Worm (Caenorhabditis elegans) whole organism, L3 larva: ENCODE measurements around the gene mig-39.
A peak's percentile ranks its signal among the peaks of the same experiment; 100 is the strongest.

Experiments
- R02D3.7 ChIP-seq: fragments of 150-350 bp; optimal IDR thresholded peaks from 2 replicates; lab custom pipeline; 2014; ENCODE audit warnings: missing biosample characterization, missing genetic modification characterization
- ZK546.5 ChIP-seq: sonication (generic microtip); optimal IDR thresholded peaks from 2 replicates; lab custom pipeline; 2017; ENCODE audit warnings: missing biosample characterization, missing genetic modification characterization
- aly-2 ChIP-seq: fragments of 150-350 bp; optimal IDR thresholded peaks from 2 replicates; lab custom pipeline; 2014; ENCODE audit warnings: missing biosample characterization, missing genetic modification characterization
- ceh-28 ChIP-seq: fragments of 150-350 bp; optimal IDR thresholded peaks from 2 replicates; lab custom pipeline; 2014; ENCODE audit warnings: missing biosample characterization, missing genetic modification reagents, missing genetic modification characterization
- ceh-9 ChIP-seq: sonication (generic microtip); optimal IDR thresholded peaks from 2 replicates; lab custom pipeline; 2018; ENCODE audit warnings: missing biosample characterization, missing genetic modification characterization
- daf-12 ChIP-seq: fragments of 150-350 bp; optimal IDR thresholded peaks from 2 replicates; lab custom pipeline; 2014; ENCODE audit warnings: missing biosample characterization, missing genetic modification reagents, missing genetic modification characterization
- egl-27 ChIP-seq: sonication (generic microtip); optimal IDR thresholded peaks from 4 replicates; lab custom pipeline; 2017; ENCODE audit warnings: missing biosample characterization, missing genetic modification reagents, missing genetic modification characterization
- egl-5 ChIP-seq: fragments of 150-350 bp; optimal IDR thresholded peaks from 2 replicates; lab custom pipeline; 2017; ENCODE audit warnings: missing biosample characterization, missing genetic modification reagents, missing genetic modification characterization, inconsistent platforms
- elt-3 ChIP-seq, 3 experiments: fragments of 150-350 bp in 1 of 3; sonication (generic microtip) in 2 of 3; optimal IDR thresholded peaks; 2 replicates in 2 of 3; 4 replicates in 1 of 3; lab custom pipeline; 2014 to 2017; ENCODE audit warnings: missing biosample characterization in 3 of 3, missing genetic modification characterization in 3 of 3
- eor-1 ChIP-seq, 2 experiments: fragments of 150-350 bp; optimal IDR thresholded peaks; 2 replicates each; lab custom pipeline; 2014 to 2018; ENCODE audit warnings: missing biosample characterization in 2 of 2, missing genetic modification characterization in 2 of 2
- fkh-10 ChIP-seq: sonication (generic microtip); optimal IDR thresholded peaks from 2 replicates; lab custom pipeline; 2017; ENCODE audit warnings: missing biosample characterization, missing genetic modification reagents, missing genetic modification characterization
- fos-1 ChIP-seq: fragments of 150-350 bp; optimal IDR thresholded peaks from 2 replicates; lab custom pipeline; 2014; ENCODE audit warnings: missing biosample characterization, missing genetic modification characterization
- hmg-11 ChIP-seq: sonication (generic microtip); optimal IDR thresholded peaks from 2 replicates; lab custom pipeline; 2016; ENCODE audit warnings: missing genetic modification characterization, missing compliant biosample characterization
- jun-1 ChIP-seq: fragments of 150-350 bp; optimal IDR thresholded peaks from 2 replicates; lab custom pipeline; 2014; ENCODE audit warnings: missing biosample characterization, missing genetic modification reagents, missing genetic modification characterization
- lin-15B ChIP-seq: fragments of 150-350 bp; optimal IDR thresholded peaks from 2 replicates; lab custom pipeline; 2014; ENCODE audit warnings: missing biosample characterization, missing genetic modification characterization
- lin-39 ChIP-seq: fragments of 150-350 bp; optimal IDR thresholded peaks from 2 replicates; lab custom pipeline; 2018; ENCODE audit warnings: missing biosample characterization, missing genetic modification reagents, missing genetic modification characterization
- lsy-12 ChIP-seq: sonication (generic microtip); optimal IDR thresholded peaks from 2 replicates; lab custom pipeline; 2016; ENCODE audit warnings: mild to moderate bottlenecking, missing genetic modification characterization, missing compliant biosample characterization
- mdl-1 ChIP-seq: fragments of 150-350 bp; optimal IDR thresholded peaks from 2 replicates; lab custom pipeline; 2014; ENCODE audit warnings: missing biosample characterization, missing genetic modification characterization
- mml-1 ChIP-seq: fragments of 150-350 bp; sonication (generic microtip); optimal IDR thresholded peaks from 3 replicates; lab custom pipeline; 2014; ENCODE audit warnings: missing biosample characterization, missing genetic modification characterization
- nfya-1 ChIP-seq: sonication (generic microtip); optimal IDR thresholded peaks from 2 replicates; lab custom pipeline; 2017; ENCODE audit warnings: missing genetic modification characterization, mild to moderate bottlenecking, missing compliant biosample characterization, antibody characterized with exemption, moderate library complexity; ENCODE audit not compliant: insufficient read depth
- nhr-12 ChIP-seq: fragments of 150-350 bp; optimal IDR thresholded peaks from 2 replicates; lab custom pipeline; 2014; ENCODE audit warnings: missing biosample characterization, missing genetic modification characterization
- nhr-237 ChIP-seq: fragments of 150-350 bp; optimal IDR thresholded peaks from 2 replicates; lab custom pipeline; 2014; ENCODE audit warnings: missing biosample characterization, missing genetic modification characterization
- nhr-25 ChIP-seq: sonication (generic microtip); optimal IDR thresholded peaks from 2 replicates; lab custom pipeline; 2017; ENCODE audit warnings: missing biosample characterization, missing genetic modification characterization
- nhr-28 ChIP-seq: fragments of 150-350 bp; optimal IDR thresholded peaks from 2 replicates; lab custom pipeline; 2014; ENCODE audit warnings: missing biosample characterization, missing genetic modification characterization
- nhr-43 ChIP-seq: sonication (generic microtip); optimal IDR thresholded peaks from 2 replicates; lab custom pipeline; 2016; ENCODE audit warnings: mild to moderate bottlenecking, missing genetic modification characterization, missing compliant biosample characterization; ENCODE audit not compliant: poor library complexity, severe bottlenecking
- nhr-67 ChIP-seq: fragments of 150-350 bp; optimal IDR thresholded peaks from 2 replicates; lab custom pipeline; 2014; ENCODE audit warnings: missing biosample characterization, missing genetic modification characterization
- nhr-77 ChIP-seq: fragments of 150-350 bp; optimal IDR thresholded peaks from 2 replicates; lab custom pipeline; 2014; ENCODE audit warnings: missing biosample characterization, missing genetic modification characterization
- pha-4 ChIP-seq: fragments of 150-350 bp; optimal IDR thresholded peaks from 2 replicates; lab custom pipeline; 2014; ENCODE audit warnings: missing biosample characterization, missing genetic modification reagents, missing genetic modification characterization
- sea-2 ChIP-seq: fragments of 150-350 bp; sonication (generic microtip); optimal IDR thresholded peaks from 4 replicates; lab custom pipeline; 2014; ENCODE audit warnings: missing biosample characterization, missing genetic modification reagents, missing genetic modification characterization
- skn-1 ChIP-seq: fragments of 150-350 bp; optimal IDR thresholded peaks from 2 replicates; lab custom pipeline; 2014; ENCODE audit warnings: missing biosample characterization, missing genetic modification characterization
- snpc-4 ChIP-seq: fragments of 150-350 bp; optimal IDR thresholded peaks from 2 replicates; lab custom pipeline; 2014; ENCODE audit warnings: missing biosample characterization, missing genetic modification characterization
- unc-39 ChIP-seq: sonication (generic microtip); optimal IDR thresholded peaks from 4 replicates; lab custom pipeline; 2017; ENCODE audit warnings: missing biosample characterization, missing genetic modification characterization
- zag-1 ChIP-seq: fragments of 150-350 bp; optimal IDR thresholded peaks from 2 replicates; lab custom pipeline; 2014; ENCODE audit warnings: missing biosample characterization, missing genetic modification characterization

The mig-39 gene

ce11 chrIII:8509644-8510393 is 43.0 kb downstream of the mig-39 start:
- TF ChIP-seq nfya-1 (tag; lab: Kevin White, UChicago) (peak; percentile 51), aly-2 (tag; lab: Kevin White, UChicago) (no peak), hmg-11 (tag; lab: Kevin White, UChicago) (no peak), ZK546.5 (tag; lab: Kevin White, UChicago) (no peak), egl-5 (no peak), ceh-9 (no peak), nhr-25 (tag; lab: Kevin White, UChicago) (no peak), nhr-67 (tag; lab: Kevin White, UChicago) (no peak), fos-1 (tag; lab: Kevin White, UChicago) (no peak), lsy-12 (tag; lab: Kevin White, UChicago) (no peak), snpc-4 (tag; lab: Kevin White, UChicago) (no peak), fkh-10 (GFP tag; lab: Kevin White, UChicago) (peak; percentile 42), lin-39 (tag; lab: Kevin White, UChicago) (peak; percentile 58), nhr-43 (tag; lab: Kevin White, UChicago) (no peak), zag-1 (tag; lab: Kevin White, UChicago) (no peak), nhr-237 (no peak), ceh-28 (tag; lab: Kevin White, UChicago) (no peak), nhr-28 (tag; lab: Kevin White, UChicago) (no peak), jun-1 (tag; lab: Kevin White, UChicago) (no peak), daf-12 (tag; lab: Kevin White, UChicago) (no peak), sea-2 (GFP tag; lab: Kevin White, UChicago) (no peak), egl-27 (tag; lab: Kevin White, UChicago) (no peak), elt-3 (tag; optimal IDR thresholded peaks at IDR 0.05; lab: Kevin White, UChicago) (no peak), unc-39 (tag; lab: Kevin White, UChicago) (no peak), skn-1 (tag; lab: Kevin White, UChicago) (no peak), lin-15B (tag; lab: Kevin White, UChicago) (peak; percentile 12), nhr-12 (tag; lab: Kevin White, UChicago) (no peak), nhr-77 (tag; lab: Kevin White, UChicago) (no peak), pha-4 (tag; lab: Kevin White, UChicago) (no peak)
- TF ChIP-seq, all 47 proteins: peak for 4

DNA sequence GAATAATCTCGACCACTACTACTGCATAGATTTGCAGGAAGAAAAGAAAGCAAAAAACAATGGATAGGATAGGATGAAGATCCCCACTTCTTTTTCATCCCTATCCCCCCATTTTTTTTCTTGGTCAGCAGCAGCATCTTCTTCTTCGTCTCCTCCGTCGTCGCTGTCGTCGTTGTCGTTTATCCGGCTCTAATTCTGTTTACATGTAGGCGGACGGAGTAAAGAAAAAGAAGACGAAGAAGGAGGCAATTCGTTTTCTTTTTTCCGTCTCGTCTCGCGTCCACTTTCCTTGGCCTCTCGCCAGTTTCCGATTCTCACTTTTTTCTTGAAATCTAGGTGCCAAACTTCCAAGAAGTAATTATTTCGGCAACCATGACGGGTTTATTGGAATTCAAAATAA is 44.9 kb downstream of the mig-39 start:
- no peak for TF ChIP-seq nhr-25 (tag; lab: Kevin White, UChicago)
- TF ChIP-seq eor-1 (tag; optimal IDR thresholded peaks at IDR 0.05; lab: Kevin White, UChicago) = no peak
- TF ChIP-seq elt-3 (tag; optimal IDR thresholded peaks at IDR 0.05; lab: Kevin White, UChicago) = no peak
- no peak for TF ChIP-seq mdl-1
- peak; percentile 87 for TF ChIP-seq fkh-10 (GFP tag; lab: Kevin White, UChicago)
- TF ChIP-seq nfya-1 (tag; lab: Kevin White, UChicago) = peak; percentile 45

- TF ChIP-seq snpc-4 (tag; lab: Kevin White, UChicago) (no peak), nhr-67 (tag; lab: Kevin White, UChicago) (no peak), mml-1 (no peak), jun-1 (tag; lab: Kevin White, UChicago) (no peak), R02D3.7 (tag; lab: Kevin White, UChicago) (no peak)
Observed at ce11 chrIII:8512279-8512942, 45.6 kb downstream of the mig-39 start.

- no peak for TF ChIP-seq egl-5
- peak; percentile 25 for TF ChIP-seq aly-2 (tag; lab: Kevin White, UChicago)
Observed at ce11 chrIII:8518990-8519389, 52.2 kb downstream of the mig-39 start.
